Worm (Caenorhabditis elegans): ENCODE data around the gene Y7A5A.8.

DNA sequence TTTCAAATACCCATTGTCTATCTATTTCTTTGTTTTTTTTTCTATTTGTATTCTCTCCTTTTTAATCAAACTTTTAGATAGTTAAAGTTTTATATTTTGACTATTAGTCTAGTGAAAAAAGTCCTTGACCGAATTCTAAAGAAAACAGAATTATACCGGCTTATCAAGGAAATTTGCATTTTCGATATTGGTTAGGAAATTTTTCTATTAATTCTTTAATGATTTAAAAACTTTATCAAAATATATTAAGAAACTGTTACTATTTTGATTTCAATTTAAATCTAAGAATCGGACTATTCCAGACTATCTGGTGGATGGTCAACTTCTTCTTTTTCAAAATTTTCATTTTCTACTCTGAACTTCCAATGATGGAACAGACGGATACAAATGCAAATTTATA is 5.8 kb downstream of the Y7A5A.8 start, which contains the start of gene Y7A5A.20:
- TF ChIP-seq ceh-82 (tag; optimal IDR thresholded peaks at IDR 0.05) (no peak), dpl-1 (GFP tag; optimal IDR thresholded peaks at IDR 0.05) (no peak), snpc-1.2 (GFP tag; IDR thresholded peaks at IDR 0.05) (no peak), nhr-28 (tag; optimal IDR thresholded peaks at IDR 0.05) (no peak), dve-1 (tag; optimal IDR thresholded peaks at IDR 0.05; ENCODE audit: insufficient read depth) (no peak)
